Fruit fly (Drosophila melanogaster): ENCODE results near the gene CG33235.

CG33235 gene

dm6 chrX:11491473-11491872, at the start of gene CG33235:
Gene CG33235, minus strand, starts transcription at chrX:11491573.
- TF ChIP-seq GATAd (GFP tag; optimal IDR thresholded peaks at IDR 0.05) (no peak), sv (GFP tag; optimal IDR thresholded peaks at IDR 0.05) (no peak), fru (GFP tag; optimal IDR thresholded peaks at IDR 0.05) (no peak), tai (GFP tag; optimal IDR thresholded peaks at IDR 0.05) (no peak), h (GFP tag; optimal IDR thresholded peaks at IDR 0.05) (no peak), dmrt93B (GFP tag; optimal IDR thresholded peaks at IDR 0.05) (no peak), Hr83 (GFP tag; optimal IDR thresholded peaks at IDR 0.05; ENCODE audit: poor library complexity, severe bottlenecking) (no peak), br (GFP tag; optimal IDR thresholded peaks at IDR 0.05) (no peak), usp (GFP tag; optimal IDR thresholded peaks at IDR 0.05) (no peak), pan (optimal IDR thresholded peaks at IDR 0.05) (no peak), dsf (GFP tag; optimal IDR thresholded peaks at IDR 0.05; ENCODE audit: borderline replicate concordance) (no peak), Myc (optimal IDR thresholded peaks at IDR 0.05) (no peak)

DNA sequence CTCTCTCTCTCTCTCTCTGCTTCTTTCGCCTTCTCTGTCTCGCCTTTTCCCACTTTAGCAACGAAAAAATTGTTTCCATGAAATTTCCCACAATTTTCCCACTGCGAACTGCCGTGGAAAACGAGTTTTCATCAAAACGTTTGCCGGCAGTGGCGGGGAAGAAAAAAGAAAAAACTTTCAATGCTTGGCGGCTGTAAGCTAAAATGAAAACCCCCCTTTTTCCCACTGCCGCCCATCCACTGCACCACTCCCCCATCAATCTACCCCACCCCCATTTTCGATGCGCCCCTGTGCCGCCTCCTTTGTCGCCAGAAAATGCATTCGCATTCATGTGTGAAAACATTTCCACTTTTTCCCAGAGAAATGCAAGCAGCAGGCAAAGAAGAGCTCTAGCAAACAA, 39.9 kb upstream of the CG33235 start:
- no peak for TF ChIP-seq lola (GFP tag; optimal IDR thresholded peaks at IDR 0.05)

- TF ChIP-seq Rel (GFP tag; optimal IDR thresholded peaks at IDR 0.05) (no peak), Rel (tag; optimal IDR thresholded peaks at IDR 0.05) (no peak), Sp1 (GFP tag; optimal IDR thresholded peaks at IDR 0.05) (peak; percentile 34), N (GFP tag; optimal IDR thresholded peaks at IDR 0.05) (no peak), lola (GFP tag; optimal IDR thresholded peaks at IDR 0.05) (no peak), CG32264 (GFP tag; optimal IDR thresholded peaks at IDR 0.05) (no peak), HLH106 (tag; optimal IDR thresholded peaks at IDR 0.05) (peak; percentile 49), foxo (GFP tag; optimal IDR thresholded peaks at IDR 0.05) (peak in 1 of 2 experiments; percentile 47), ey (GFP tag; optimal IDR thresholded peaks at IDR 0.05) (peak; percentile 4), rgr (GFP tag; optimal IDR thresholded peaks at IDR 0.05) (peak; percentile 27), jim (GFP tag; optimal IDR thresholded peaks at IDR 0.05) (no peak), pan (optimal IDR thresholded peaks at IDR 0.05) (no peak), dsf (GFP tag; optimal IDR thresholded peaks at IDR 0.05; ENCODE audit: borderline replicate concordance) (no peak), CG9705 (GFP tag; optimal IDR thresholded peaks at IDR 0.05) (peak; percentile 0), psq (GFP tag; optimal IDR thresholded peaks at IDR 0.05) (peak; percentile 8), sv (GFP tag; optimal IDR thresholded peaks at IDR 0.05) (peak; percentile 57), Dif (GFP tag; optimal IDR thresholded peaks at IDR 0.05; ENCODE audit: partially characterized antibody) (no peak), fru (GFP tag; optimal IDR thresholded peaks at IDR 0.05) (peak; percentile 40), Hr83 (GFP tag; optimal IDR thresholded peaks at IDR 0.05; ENCODE audit: poor library complexity, severe bottlenecking) (no peak), Hnf4 (GFP tag; optimal IDR thresholded peaks at IDR 0.05) (no peak), sage (GFP tag; optimal IDR thresholded peaks at IDR 0.05) (no peak), Myc (optimal IDR thresholded peaks at IDR 0.05) (no peak), OdsH (GFP tag; optimal IDR thresholded peaks at IDR 0.05) (peak; percentile 3), br (GFP tag; optimal IDR thresholded peaks at IDR 0.05) (no peak), Jra (GFP tag; optimal IDR thresholded peaks at IDR 0.05) (no peak), Vsx2 (GFP tag; optimal IDR thresholded peaks at IDR 0.05; ENCODE audit: partially characterized antibody) (no peak), h (GFP tag; optimal IDR thresholded peaks at IDR 0.05) (peak; percentile 53), usp (GFP tag; optimal IDR thresholded peaks at IDR 0.05) (no peak), GATAd (GFP tag; optimal IDR thresholded peaks at IDR 0.05) (no peak), woc (GFP tag; optimal IDR thresholded peaks at IDR 0.05) (no peak), Mio (GFP tag; optimal IDR thresholded peaks at IDR 0.05) (no peak)
Measured at dm6 chrX:11528026-11528702, 36.8 kb upstream of the CG33235 start.

- TF ChIP-seq Vsx2 (GFP tag; optimal IDR thresholded peaks at IDR 0.05; ENCODE audit: partially characterized antibody) (peak; percentile 35), sv (GFP tag; optimal IDR thresholded peaks at IDR 0.05) (no peak), Myc (optimal IDR thresholded peaks at IDR 0.05) (no peak), Jra (GFP tag; optimal IDR thresholded peaks at IDR 0.05) (no peak), foxo (GFP tag; optimal IDR thresholded peaks at IDR 0.05) (no peak), jim (GFP tag; optimal IDR thresholded peaks at IDR 0.05) (no peak), br (GFP tag; optimal IDR thresholded peaks at IDR 0.05) (no peak), usp (GFP tag; optimal IDR thresholded peaks at IDR 0.05) (no peak)
Measured at dm6 chrX:11527088-11527635, 35.8 kb upstream of the CG33235 start.
